Fruit fly (Drosophila melanogaster) whole organism, prepupa: Measurements from ENCODE around the gene trk.

Source experiments
- CG10669 ChIP-seq: fragments of 200-800 bp; sonication (Bioruptor generic); optimal IDR thresholded peaks from 3 replicates; lab custom pipeline; 2018; ENCODE audit warnings: missing biosample characterization, mild to moderate bottlenecking, missing genetic modification characterization, moderate library complexity
- CG11762 ChIP-seq: fragments of 200-800 bp; sonication (Bioruptor generic); optimal IDR thresholded peaks from 3 replicates; lab custom pipeline; 2016; ENCODE audit warnings: missing biosample characterization, missing genetic modification characterization; ENCODE audit not compliant: insufficient read depth
- CG3032 ChIP-seq: fragments of 200-800 bp; optimal IDR thresholded peaks from 2 replicates; lab custom pipeline; 2019; ENCODE audit warnings: missing biosample characterization, mild to moderate bottlenecking, missing genetic modification characterization, moderate library complexity
- CG31627 ChIP-seq: fragments of 200-800 bp; sonication (Bioruptor generic); optimal IDR thresholded peaks from 3 replicates; lab custom pipeline; 2016; ENCODE audit warnings: missing biosample characterization, missing genetic modification characterization
- CG32006 ChIP-seq: fragments of 200-800 bp; sonication (Bioruptor generic); optimal IDR thresholded peaks from 3 replicates; lab custom pipeline; 2017; ENCODE audit warnings: missing biosample characterization, mild to moderate bottlenecking, missing genetic modification characterization
- CG3919 ChIP-seq: fragments of 200-800 bp; sonication (Bioruptor generic); optimal IDR thresholded peaks from 3 replicates; lab custom pipeline; 2016; ENCODE audit warnings: missing biosample characterization, missing genetic modification characterization
- CG4318 ChIP-seq: fragments of 200-800 bp; sonication (Bioruptor generic); optimal IDR thresholded peaks from 3 replicates; lab custom pipeline; 2017; ENCODE audit warnings: missing biosample characterization, mild to moderate bottlenecking, missing genetic modification characterization
- CG6276 ChIP-seq: fragments of 200-800 bp; sonication (Bioruptor generic); optimal IDR thresholded peaks from 2 replicates; lab custom pipeline; 2017; ENCODE audit warnings: missing biosample characterization, mild to moderate bottlenecking, missing genetic modification characterization
- CG6808 ChIP-seq: fragments of 200-800 bp; sonication (Bioruptor generic); optimal IDR thresholded peaks from 3 replicates; lab custom pipeline; 2017; ENCODE audit warnings: missing biosample characterization, missing genetic modification characterization, mild to moderate bottlenecking, moderate library complexity, missing genetic modification reagents
- CG7368 ChIP-seq: fragments of 200-800 bp; sonication (Bioruptor generic); optimal IDR thresholded peaks from 3 replicates; lab custom pipeline; 2016; ENCODE audit warnings: missing biosample characterization, missing genetic modification characterization
- CG8119 ChIP-seq: fragments of 200-800 bp; sonication (Bioruptor generic); IDR thresholded peaks from 3 replicates; pipeline ENCODE4 v1.3.6; 2022; ENCODE audit warnings: missing biosample characterization, missing genetic modification characterization
- CG8632 ChIP-seq: fragments of 200-800 bp; sonication (Bioruptor generic); optimal IDR thresholded peaks from 3 replicates; lab custom pipeline; 2016; ENCODE audit warnings: missing biosample characterization, missing genetic modification characterization
- CG9139 ChIP-seq: fragments of 200-800 bp; sonication (Bioruptor generic); optimal IDR thresholded peaks from 3 replicates; lab custom pipeline; 2017; ENCODE audit warnings: missing biosample characterization, mild to moderate bottlenecking, missing genetic modification characterization
- Eip75B ChIP-seq: fragments of 200-800 bp; sonication (Bioruptor generic); optimal IDR thresholded peaks from 3 replicates; lab custom pipeline; 2016; ENCODE audit warnings: missing biosample characterization, missing genetic modification characterization
- Eip78C ChIP-seq: fragments of 200-800 bp; sonication (Bioruptor generic); peaks from one replicate; lab custom pipeline; 2016; ENCODE audit warnings: missing biosample characterization, missing genetic modification characterization
- Ets21C ChIP-seq: fragments of 200-800 bp; sonication (Bioruptor generic); optimal IDR thresholded peaks from 3 replicates; lab custom pipeline; 2016; ENCODE audit warnings: missing biosample characterization, missing genetic modification characterization
- Ets96B ChIP-seq: fragments of 200-800 bp; optimal IDR thresholded peaks from 2 replicates; lab custom pipeline; 2019; ENCODE audit warnings: missing biosample characterization, mild to moderate bottlenecking, missing genetic modification characterization, moderate library complexity
- Gug ChIP-seq: fragments of 200-800 bp; sonication (Bioruptor generic); IDR thresholded peaks from 2 replicates; pipeline ENCODE4 v1.3.6; 2022; ENCODE audit warnings: missing biosample characterization, missing genetic modification characterization
- Met ChIP-seq: fragments of 200-800 bp; sonication (Bioruptor generic); optimal IDR thresholded peaks from 3 replicates; lab custom pipeline; 2016; ENCODE audit warnings: missing biosample characterization, missing genetic modification characterization
- OdsH ChIP-seq: fragments of 200-800 bp; sonication (Bioruptor generic); optimal IDR thresholded peaks from 3 replicates; lab custom pipeline; 2016; ENCODE audit warnings: missing biosample characterization, missing genetic modification characterization
- Smox ChIP-seq: fragments of 200-800 bp; sonication (Bioruptor generic); optimal IDR thresholded peaks from 3 replicates; lab custom pipeline; 2016; ENCODE audit warnings: missing biosample characterization, missing genetic modification characterization
- Sox14 ChIP-seq: fragments of 200-800 bp; sonication (Bioruptor generic); optimal IDR thresholded peaks from 3 replicates; lab custom pipeline; 2016; ENCODE audit warnings: missing biosample characterization, missing genetic modification characterization
- Sox15 ChIP-seq: fragments of 200-800 bp; sonication (Bioruptor generic); optimal IDR thresholded peaks from 3 replicates; lab custom pipeline; 2016; ENCODE audit warnings: missing biosample characterization, missing genetic modification characterization
- achi ChIP-seq: fragments of 200-800 bp; sonication (Bioruptor generic); optimal IDR thresholded peaks from 3 replicates; lab custom pipeline; 2016; ENCODE audit warnings: missing biosample characterization, missing genetic modification characterization
- acj6 ChIP-seq: fragments of 200-800 bp; sonication (Bioruptor generic); optimal IDR thresholded peaks from 3 replicates; lab custom pipeline; 2016; ENCODE audit warnings: missing biosample characterization, missing genetic modification characterization
- dsx ChIP-seq: fragments of 200-800 bp; optimal IDR thresholded peaks from 3 replicates; lab custom pipeline; 2019; ENCODE audit warnings: missing biosample characterization, mild to moderate bottlenecking, missing genetic modification characterization, moderate library complexity; ENCODE audit not compliant: poor library complexity, severe bottlenecking
- eg ChIP-seq: fragments of 200-800 bp; sonication (Bioruptor generic); IDR thresholded peaks from 3 replicates; pipeline ENCODE4 v1.3.6; 2022; ENCODE audit warnings: missing biosample characterization, missing genetic modification characterization
- esn ChIP-seq: fragments of 200-800 bp; sonication (Bioruptor generic); optimal IDR thresholded peaks from 2 replicates; lab custom pipeline; 2016; ENCODE audit warnings: missing biosample characterization, mild to moderate bottlenecking, missing genetic modification characterization, moderate library complexity
- fkh ChIP-seq: fragments of 200-800 bp; sonication (Bioruptor generic); optimal IDR thresholded peaks from 3 replicates; lab custom pipeline; 2017; ENCODE audit warnings: missing biosample characterization, mild to moderate bottlenecking, missing genetic modification characterization, moderate library complexity
- lz ChIP-seq: fragments of 200-800 bp; sonication (Bioruptor generic); optimal IDR thresholded peaks from 3 replicates; lab custom pipeline; 2016; ENCODE audit warnings: missing biosample characterization, missing genetic modification characterization
- salr ChIP-seq, 2 experiments: fragments of 200-800 bp; sonication (Bioruptor generic); optimal IDR thresholded peaks; 3 replicates each; lab custom pipeline; 2016 to 2018; ENCODE audit warnings: missing biosample characterization in 2 of 2, missing genetic modification characterization in 2 of 2, mild to moderate bottlenecking in 1 of 2
- ss ChIP-seq, 2 experiments: fragments of 200-800 bp; sonication (Bioruptor generic); optimal IDR thresholded peaks; 2 replicates in 1 of 2; 3 replicates in 1 of 2; lab custom pipeline; 2017 to 2018; ENCODE audit warnings: mild to moderate bottlenecking in 2 of 2, missing biosample characterization in 2 of 2, missing genetic modification characterization in 2 of 2, moderate library complexity in 1 of 2

Gene trk

dm6 chr2L:10260750-10261493 lies 11.2 kb downstream of the trk start, which contains the start of gene Pten (continued):
- no peak for TF ChIP-seq CG32006 (GFP tag; lab: Kevin White, UChicago)
- peak; percentile 56 for TF ChIP-seq CG31627 (GFP tag; lab: Kevin White, UChicago)
- peak; percentile 55 for TF ChIP-seq Ets96B (tag; lab: Kevin White, UChicago)
- peak; percentile 42 for TF ChIP-seq Ets21C (GFP tag; lab: Kevin White, UChicago)
- no peak for TF ChIP-seq Smox
- peak; percentile 37 for TF ChIP-seq CG8632 (GFP tag; lab: Kevin White, UChicago)
- no peak for TF ChIP-seq CG8119 (GFP tag; lab: Robert Waterston, UW)
- no peak for TF ChIP-seq eg (GFP tag; lab: Robert Waterston, UW)
- no peak for TF ChIP-seq salr (GFP tag; optimal IDR thresholded peaks at IDR 0.05; lab: Kevin White, UChicago)
- TF ChIP-seq, all 60 proteins: peak for 24

- TF ChIP-seq achi (GFP tag; lab: Kevin White, UChicago) (no peak), Eip78C (GFP tag; lab: Kevin White, UChicago) (peak; percentile 83)
These were observed 12.0 kb downstream of the trk start for dm6 chr2L:10259960-10260749.

- TF ChIP-seq esn (GFP tag; lab: Kevin White, UChicago) = no peak
- no peak for TF ChIP-seq dsx (GFP tag; lab: Kevin White, UChicago)
- no peak for TF ChIP-seq salr (GFP tag; optimal IDR thresholded peaks at IDR 0.05; lab: Kevin White, UChicago)
- no peak for TF ChIP-seq Eip75B
- TF ChIP-seq Sox14 (GFP tag; lab: Kevin White, UChicago) = no peak
- TF ChIP-seq ss (GFP tag; optimal IDR thresholded peaks at IDR 0.05; lab: Kevin White, UChicago) = no peak
- no peak for TF ChIP-seq eg (GFP tag; lab: Robert Waterston, UW)
- TF ChIP-seq CG10669 (GFP tag; lab: Kevin White, UChicago) = no peak
- no peak for TF ChIP-seq CG9139 (GFP tag; lab: Kevin White, UChicago)
- no peak for TF ChIP-seq CG6276 (GFP tag; lab: Kevin White, UChicago)
These were observed 16.4 kb downstream of the trk start, which contains the start of gene CG5676 for dm6 chr2L:10255725-10256158. Gene CG5676 (minus strand): TSS chr2L:10255891.

- no peak for TF ChIP-seq CG3919
- no peak for TF ChIP-seq CG6808
- TF ChIP-seq CG3032 (tag; lab: Kevin White, UChicago) = no peak
- no peak for TF ChIP-seq CG7368 (GFP tag; lab: Kevin White, UChicago)
- TF ChIP-seq fkh = no peak
- TF ChIP-seq CG4318 (GFP tag; lab: Kevin White, UChicago) = no peak
- no peak for TF ChIP-seq Met
- TF ChIP-seq Gug (GFP tag; lab: Robert Waterston, UW) = no peak
- TF ChIP-seq Sox15 = no peak
- no peak for TF ChIP-seq CG32006 (GFP tag; lab: Kevin White, UChicago)
- TF ChIP-seq Ets96B (tag; lab: Kevin White, UChicago) = no peak
- no peak for TF ChIP-seq eg (GFP tag; lab: Robert Waterston, UW)
- TF ChIP-seq acj6 = no peak
- TF ChIP-seq CG10669 (GFP tag; lab: Kevin White, UChicago) = no peak
- no peak for TF ChIP-seq Smox
These were observed 20.5 kb downstream of the trk start, which contains the start of gene Ror for dm6 chr2L:10251592-10251991. Gene Ror (plus strand): TSS chr2L:10251843.

dm6 chr2L:10250441-10250847 lies 21.7 kb downstream of the trk start, which contains the start of the genes bsk and CG31717:
Gene bsk (minus strand): TSS chr2L:10250501.
Gene CG31717 (plus strand): TSS chr2L:10250737.
- TF ChIP-seq esn (GFP tag; lab: Kevin White, UChicago) (peak; percentile 6), OdsH (GFP tag; lab: Kevin White, UChicago) (no peak), dsx (GFP tag; lab: Kevin White, UChicago) (peak; percentile 97), Sox15 (no peak), Eip78C (GFP tag; lab: Kevin White, UChicago) (peak; percentile 79), CG7368 (GFP tag; lab: Kevin White, UChicago) (no peak), CG8119 (GFP tag; lab: Robert Waterston, UW) (no peak), lz (peak; percentile 10), CG11762 (no peak), fkh (peak; percentile 36)
